Worm (Caenorhabditis elegans): ENCODE measurements around the gene W05E10.1.

- no peak for TF ChIP-seq hlh-6 (tag; optimal IDR thresholded peaks at IDR 0.05)
- TF ChIP-seq ama-1 (optimal IDR thresholded peaks at IDR 0.05), result no peak
- no peak for TF ChIP-seq pag-3 (tag; optimal IDR thresholded peaks at IDR 0.05; ENCODE audit: borderline replicate concordance)
- no peak for TF ChIP-seq pha-4 (tag; optimal IDR thresholded peaks at IDR 0.05)
These were observed 19.0 kb downstream of the W05E10.1 start, which contains the start of gene lgc-44 for ce11 chrV:11672497-11672896.

All from whole organism, late embryonic.